Fruit fly (Drosophila melanogaster) whole organism, pupa: ENCODE results near the gene AOX3.

Experiments used
- CG10348 ChIP-seq: fragments of 200-800 bp; sonication (Bioruptor generic); IDR thresholded peaks from 2 replicates; pipeline ENCODE4 v1.3.6; 2022; ENCODE audit warnings: missing biosample characterization, missing genetic modification characterization
- CG12605 ChIP-seq: fragments of 200-800 bp; sonication (Bioruptor generic); IDR thresholded peaks from 2 replicates; pipeline ENCODE4 v1.3.6; 2022; ENCODE audit warnings: missing biosample characterization, missing genetic modification characterization
- CG13204 ChIP-seq: fragments of 200-800 bp; sonication (Bioruptor generic); optimal IDR thresholded peaks from 2 replicates; lab custom pipeline; 2018; ENCODE audit warnings: missing biosample characterization, mild to moderate bottlenecking, missing genetic modification characterization, moderate library complexity
- CG15710 ChIP-seq: fragments of 200-800 bp; sonication (Bioruptor generic); optimal IDR thresholded peaks from 2 replicates; lab custom pipeline; 2018; ENCODE audit warnings: missing biosample characterization, mild to moderate bottlenecking, missing genetic modification characterization, moderate library complexity
- CG17806 ChIP-seq: fragments of 200-800 bp; sonication (Bioruptor generic); optimal IDR thresholded peaks from 2 replicates; lab custom pipeline; 2018; ENCODE audit warnings: missing biosample characterization, mild to moderate bottlenecking, missing genetic modification characterization, moderate library complexity
- CG32121 ChIP-seq: fragments of 200-800 bp; sonication (Bioruptor generic); IDR thresholded peaks from 2 replicates; pipeline ENCODE4 v1.3.6; 2022; ENCODE audit warnings: missing biosample characterization, missing genetic modification characterization
- CG34367 ChIP-seq: fragments of 200-800 bp; sonication (Bioruptor generic); optimal IDR thresholded peaks from 2 replicates; lab custom pipeline; 2018; ENCODE audit warnings: missing biosample characterization, mild to moderate bottlenecking, missing genetic modification characterization
- CG4496 ChIP-seq: fragments of 200-800 bp; sonication (Bioruptor generic); IDR thresholded peaks from 3 replicates; pipeline ENCODE4 v1.3.6; 2022; ENCODE audit warnings: missing biosample characterization, missing genetic modification characterization
- CG8159 ChIP-seq: fragments of 200-800 bp; sonication (Bioruptor generic); optimal IDR thresholded peaks from 3 replicates; lab custom pipeline; 2018; ENCODE audit warnings: missing biosample characterization, mild to moderate bottlenecking, missing genetic modification characterization, moderate library complexity
- CG8301 ChIP-seq: fragments of 200-800 bp; sonication (Bioruptor generic); optimal IDR thresholded peaks from 2 replicates; lab custom pipeline; 2018; ENCODE audit warnings: missing biosample characterization, mild to moderate bottlenecking, missing genetic modification characterization
- D1 ChIP-seq: fragments of 200-800 bp; sonication (Bioruptor generic); optimal IDR thresholded peaks from 2 replicates; lab custom pipeline; 2018; ENCODE audit warnings: missing biosample characterization, mild to moderate bottlenecking, missing genetic modification characterization, moderate library complexity
- EcR ChIP-seq: fragments of 200-800 bp; sonication (Bioruptor generic); optimal IDR thresholded peaks from 3 replicates; lab custom pipeline; 2019; ENCODE audit warnings: missing biosample characterization, missing genetic modification characterization, mild to moderate bottlenecking, moderate library complexity, missing genetic modification reagents
- Ets98B ChIP-seq: fragments of 200-800 bp; sonication (Bioruptor generic); IDR thresholded peaks from 2 replicates; pipeline ENCODE4 v1.3.6; 2022; ENCODE audit warnings: missing biosample characterization, missing genetic modification characterization
- Pif1A ChIP-seq: fragments of 200-800 bp; sonication (Bioruptor generic); optimal IDR thresholded peaks from 3 replicates; lab custom pipeline; 2016; ENCODE audit warnings: missing biosample characterization, missing genetic modification characterization
- Pif1B ChIP-seq: fragments of 200-800 bp; sonication (Bioruptor generic); optimal IDR thresholded peaks from 3 replicates; lab custom pipeline; 2016; ENCODE audit warnings: missing biosample characterization, missing genetic modification characterization
- fd96Ca ChIP-seq: fragments of 200-800 bp; sonication (Bioruptor generic); IDR thresholded peaks from 3 replicates; pipeline ENCODE4 v1.3.6; 2022; ENCODE audit warnings: missing biosample characterization, missing genetic modification characterization
- gl ChIP-seq: fragments of 200-800 bp; sonication (Bioruptor generic); optimal IDR thresholded peaks from 2 replicates; lab custom pipeline; 2018; ENCODE audit warnings: missing biosample characterization, mild to moderate bottlenecking, missing genetic modification characterization
- rn ChIP-seq: fragments of 200-800 bp; sonication (Bioruptor generic); IDR thresholded peaks from 2 replicates; pipeline ENCODE4 v1.3.6; 2022; ENCODE audit warnings: missing biosample characterization, missing genetic modification characterization

The AOX3 gene

DNA sequence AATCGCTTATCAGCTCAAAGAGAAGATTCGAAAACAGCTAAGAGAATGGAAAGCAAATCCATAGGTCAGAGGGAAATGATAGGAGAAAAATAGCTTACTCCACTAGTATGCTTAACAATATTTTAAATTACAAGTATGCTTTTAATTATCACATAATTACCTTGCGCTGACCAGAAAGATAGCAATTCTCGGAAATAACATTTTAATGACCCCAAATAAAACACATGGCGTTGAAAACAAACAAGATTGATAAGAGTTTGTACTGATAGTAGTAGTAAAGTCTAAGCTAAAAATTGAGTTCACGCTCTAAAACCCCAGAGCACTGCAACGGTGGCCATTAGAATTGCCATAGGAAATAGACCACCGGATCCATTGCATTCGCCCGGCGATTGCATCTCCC is 40.2 kb downstream of the AOX3 start:
- TF ChIP-seq EcR (GFP tag; lab: Kevin White, UChicago) (no peak), CG13204 (no peak), gl (tag; lab: Kevin White, UChicago) (no peak), Ets98B (no peak), CG12605 (no peak), CG32121 (GFP tag; lab: Robert Waterston, UW) (no peak), CG8301 (tag; lab: Kevin White, UChicago) (no peak), fd96Ca (GFP tag; lab: Robert Waterston, UW) (no peak), CG15710 (tag; lab: Kevin White, UChicago) (no peak), Pif1A (no peak), D1 (tag; lab: Kevin White, UChicago) (no peak), rn (no peak), CG8159 (tag; lab: Kevin White, UChicago) (no peak), CG17806 (no peak), Pif1B (GFP tag; lab: Kevin White, UChicago) (no peak)

DNA sequence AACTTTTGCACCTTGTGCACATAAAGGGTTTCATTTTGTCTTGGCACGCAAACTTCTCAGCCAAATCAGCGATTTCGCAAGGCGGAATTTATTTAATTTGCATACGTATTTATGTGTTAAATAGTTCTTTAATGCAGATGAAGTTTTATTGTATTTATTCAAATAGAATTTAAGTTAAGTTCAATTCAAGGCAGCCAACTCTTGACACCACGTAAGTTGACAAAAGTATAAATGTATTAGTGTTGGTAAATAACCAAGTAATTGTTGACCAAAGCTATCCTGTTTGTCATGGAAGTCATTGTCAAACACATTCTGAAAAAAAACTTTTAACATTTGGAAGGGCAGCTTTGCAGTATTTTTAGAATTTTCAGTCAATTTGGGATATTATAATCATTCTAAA is 53.7 kb downstream of the AOX3 start, which contains the start of gene maca:
Gene maca (plus strand): TSS at position 301 of the 400 bp plus-strand sequence.
- TF ChIP-seq Pif1A (no peak), CG4496 (GFP tag; lab: Robert Waterston, UW) (no peak), D1 (tag; lab: Kevin White, UChicago) (no peak), CG8301 (tag; lab: Kevin White, UChicago) (no peak), CG34367 (tag; lab: Kevin White, UChicago) (no peak), CG10348 (GFP tag; lab: Robert Waterston, UW) (no peak), CG15710 (tag; lab: Kevin White, UChicago) (no peak), EcR (GFP tag; lab: Kevin White, UChicago) (no peak)

DNA sequence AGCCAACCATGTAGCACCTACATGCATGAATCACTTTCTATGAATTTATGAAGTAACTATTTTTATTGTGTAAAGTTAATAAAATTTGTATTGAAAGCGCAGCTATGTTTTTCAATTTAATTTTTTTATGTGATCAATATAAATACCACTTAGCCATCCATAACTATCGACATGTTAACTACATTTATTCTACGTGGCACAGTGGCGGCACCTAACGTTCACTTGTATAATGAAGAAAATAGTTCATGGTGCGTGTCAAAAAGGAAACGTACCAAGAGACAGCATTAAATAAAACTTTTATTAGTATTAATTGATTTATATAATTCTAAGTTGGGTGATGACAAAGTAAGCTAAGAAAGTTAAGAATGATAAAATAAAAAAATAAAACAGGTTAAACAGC is 54.8 kb downstream of the AOX3 start:
- no peak for TF ChIP-seq CG8159 (tag; lab: Kevin White, UChicago)
